ENCODE assay signal across 2 fruit fly cellular contexts in the genomic region with DNA sequence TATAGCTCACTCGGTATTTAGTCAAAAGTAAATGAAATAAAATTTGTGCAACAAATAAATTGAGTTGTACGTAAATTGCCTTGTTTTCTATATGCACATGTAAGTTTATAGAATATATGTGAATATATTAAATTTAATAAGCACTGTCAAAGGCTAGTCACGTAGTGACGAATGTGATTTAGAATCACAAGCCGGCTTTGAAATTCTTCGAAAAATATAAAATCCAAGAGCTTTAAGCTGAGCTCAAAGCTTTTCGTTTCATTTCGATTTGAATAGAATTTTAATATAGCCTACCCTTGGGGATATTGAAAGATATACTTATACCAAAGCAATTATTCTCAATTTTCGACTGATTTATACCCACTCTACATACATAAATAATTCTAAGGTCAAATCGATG.
TF ChIP-seq lines count a peak whose summit lies in the region.

No protein-coding gene starts in this region.

- TF ChIP-seq CTCF in whole organism, embryonic (GFP tag; optimal IDR thresholded peaks at IDR 0.05; lab: Kevin White, UChicago) = no peak

TF ChIP-seq in whole organism, adult, 20 proteins besides CTCF, POLR2A, EP300 and RAD21:
- TF ChIP-seq CG11617 (GFP tag; optimal IDR thresholded peaks at IDR 0.05; lab: Kevin White, UChicago) = no peak
- peak; percentile 81 for TF ChIP-seq kay (GFP tag; lab: Kevin White, UChicago; ENCODE audit: borderline replicate concordance)

TF ChIP-seq in whole organism, embryonic, 481 proteins besides CTCF, POLR2A, EP300 and RAD21:
- TF ChIP-seq Meics (GFP tag; optimal IDR thresholded peaks at IDR 0.05; lab: Kevin White, UChicago) = peak; percentile 81
- TF ChIP-seq row (GFP tag; IDR thresholded peaks at IDR 0.05; lab: Robert Waterston, UW) = no peak
